Worm (Caenorhabditis elegans) whole organism, L2 larva: Measurements from ENCODE around the gene F21D12.3.

Experiments used
- C34F6.9 ChIP-seq: fragments of 150-350 bp; optimal IDR thresholded peaks from 2 replicates; lab custom pipeline; 2014; ENCODE audit warnings: missing biosample characterization, missing genetic modification characterization
- F13H6.1 ChIP-seq: sonication (generic microtip); optimal IDR thresholded peaks from 2 replicates; lab custom pipeline; 2016; ENCODE audit warnings: missing genetic modification characterization, missing compliant biosample characterization
- R02D3.7 ChIP-seq: fragments of 150-350 bp; optimal IDR thresholded peaks from 2 replicates; lab custom pipeline; 2014; ENCODE audit warnings: missing biosample characterization, missing genetic modification characterization
- Y55F3AM.14 ChIP-seq: fragments of 200-800 bp; sonication (Bioruptor generic); optimal IDR thresholded peaks from 2 replicates; lab custom pipeline; 2018; ENCODE audit warnings: mild to moderate bottlenecking, missing genetic modification characterization, missing compliant biosample characterization
- ZK546.5 ChIP-seq: sonication (generic microtip); optimal IDR thresholded peaks from 2 replicates; lab custom pipeline; 2017; ENCODE audit warnings: missing biosample characterization, missing genetic modification characterization
- aly-2 ChIP-seq: fragments of 150-350 bp; optimal IDR thresholded peaks from 2 replicates; lab custom pipeline; 2014; ENCODE audit warnings: missing biosample characterization, missing genetic modification characterization
- ama-1 ChIP-seq: fragments of 150-350 bp; optimal IDR thresholded peaks from 2 replicates; lab custom pipeline; 2018; ENCODE audit warnings: inconsistent platforms
- ceh-16 ChIP-seq: fragments of 150-350 bp; optimal IDR thresholded peaks from 2 replicates; lab custom pipeline; 2014; ENCODE audit warnings: missing biosample characterization, missing genetic modification characterization
- crh-2 ChIP-seq: sonication (generic microtip); optimal IDR thresholded peaks from 2 replicates; lab custom pipeline; 2017; ENCODE audit warnings: missing biosample characterization, missing genetic modification characterization
- egl-27 ChIP-seq: sonication (generic microtip); optimal IDR thresholded peaks from 3 replicates; lab custom pipeline; 2017; ENCODE audit warnings: missing biosample characterization, missing genetic modification reagents, missing genetic modification characterization
- elt-1 ChIP-seq: fragments of 150-350 bp; optimal IDR thresholded peaks from 2 replicates; lab custom pipeline; 2014; ENCODE audit warnings: missing biosample characterization, missing genetic modification characterization
- elt-3 ChIP-seq: sonication (generic microtip); optimal IDR thresholded peaks from 2 replicates; lab custom pipeline; 2017; ENCODE audit warnings: missing biosample characterization, missing genetic modification characterization
- lin-11 ChIP-seq: fragments of 150-350 bp; sonication (generic microtip); optimal IDR thresholded peaks from 2 replicates; lab custom pipeline; 2014; ENCODE audit warnings: missing biosample characterization, missing genetic modification characterization, inconsistent platforms, mixed read lengths
- lin-13 ChIP-seq: fragments of 150-350 bp; optimal IDR thresholded peaks from 2 replicates; lab custom pipeline; 2014; ENCODE audit warnings: missing biosample characterization, missing genetic modification reagents, missing genetic modification characterization
- lin-39 ChIP-seq: fragments of 150-350 bp; optimal IDR thresholded peaks from 2 replicates; lab custom pipeline; 2014; ENCODE audit warnings: missing biosample characterization, missing genetic modification reagents, missing genetic modification characterization
- lsy-2 ChIP-seq, 2 experiments: fragments of 150-350 bp in 1 of 2; sonication (generic microtip) in 1 of 2; optimal IDR thresholded peaks; 2 replicates each; lab custom pipeline; 2014 to 2017; ENCODE audit warnings: missing biosample characterization in 2 of 2, missing genetic modification characterization in 2 of 2
- mab-5 ChIP-seq: fragments of 150-350 bp; optimal IDR thresholded peaks from 2 replicates; lab custom pipeline; 2014; ENCODE audit warnings: missing biosample characterization, missing genetic modification characterization
- mbf-1 ChIP-seq: sonication (generic microtip); optimal IDR thresholded peaks from 2 replicates; lab custom pipeline; 2017; ENCODE audit warnings: missing biosample characterization, missing genetic modification characterization
- mdl-1 ChIP-seq, 2 experiments: fragments of 150-350 bp in 1 of 2; sonication (generic microtip) in 1 of 2; optimal IDR thresholded peaks; 2 replicates each; lab custom pipeline; 2017; ENCODE audit warnings: missing biosample characterization in 2 of 2, missing genetic modification characterization in 2 of 2
- nhr-10 ChIP-seq: sonication (generic microtip); optimal IDR thresholded peaks from 2 replicates; lab custom pipeline; 2017; ENCODE audit warnings: missing biosample characterization, missing genetic modification characterization
- nhr-12 ChIP-seq: fragments of 150-350 bp; optimal IDR thresholded peaks from 2 replicates; lab custom pipeline; 2014; ENCODE audit warnings: missing biosample characterization, missing genetic modification characterization
- nhr-129 ChIP-seq: fragments of 150-350 bp; optimal IDR thresholded peaks from 2 replicates; lab custom pipeline; 2014; ENCODE audit warnings: missing biosample characterization, missing genetic modification characterization
- nhr-21 ChIP-seq: fragments of 150-350 bp; optimal IDR thresholded peaks from 2 replicates; lab custom pipeline; 2014; ENCODE audit warnings: missing biosample characterization, missing genetic modification characterization
- nhr-23 ChIP-seq: fragments of 150-350 bp; optimal IDR thresholded peaks from 2 replicates; lab custom pipeline; 2014; ENCODE audit warnings: missing biosample characterization, missing genetic modification reagents, missing genetic modification characterization
- nhr-237 ChIP-seq: fragments of 150-350 bp; optimal IDR thresholded peaks from 2 replicates; lab custom pipeline; 2014; ENCODE audit warnings: missing biosample characterization, missing genetic modification characterization
- nhr-77 ChIP-seq: fragments of 150-350 bp; optimal IDR thresholded peaks from 2 replicates; lab custom pipeline; 2014; ENCODE audit warnings: missing biosample characterization, missing genetic modification characterization
- peb-1 ChIP-seq: fragments of 150-350 bp; optimal IDR thresholded peaks from 2 replicates; lab custom pipeline; 2014; ENCODE audit warnings: missing biosample characterization, missing genetic modification characterization
- sem-4 ChIP-seq: fragments of 150-350 bp; optimal IDR thresholded peaks from 2 replicates; lab custom pipeline; 2014; ENCODE audit warnings: missing biosample characterization, missing genetic modification reagents, missing genetic modification characterization
- skn-1 ChIP-seq: sonication (generic microtip); optimal IDR thresholded peaks from 2 replicates; lab custom pipeline; 2017; ENCODE audit warnings: missing biosample characterization, missing genetic modification characterization
- sma-9 ChIP-seq, 2 experiments: fragments of 150-350 bp in 1 of 2; sonication (generic microtip) in 1 of 2; optimal IDR thresholded peaks; 2 replicates each; lab custom pipeline; 2014 to 2016; ENCODE audit warnings: missing genetic modification characterization in 2 of 2, mild to moderate bottlenecking in 1 of 2, missing biosample characterization in 1 of 2, missing compliant biosample characterization in 1 of 2, missing genetic modification reagents in 1 of 2, moderate library complexity in 1 of 2
- snpc-4 ChIP-seq: fragments of 150-350 bp; optimal IDR thresholded peaks from 2 replicates; lab custom pipeline; 2014; ENCODE audit warnings: missing biosample characterization, missing genetic modification characterization
- unc-39 ChIP-seq: fragments of 150-350 bp; optimal IDR thresholded peaks from 2 replicates; lab custom pipeline; 2014; ENCODE audit warnings: missing biosample characterization, missing genetic modification characterization
- unc-55 ChIP-seq: fragments of 150-350 bp; sonication (generic microtip); optimal IDR thresholded peaks from 3 replicates; lab custom pipeline; 2014; ENCODE audit warnings: missing biosample characterization, missing genetic modification reagents, missing genetic modification characterization
- unc-62 ChIP-seq: fragments of 150-350 bp; optimal IDR thresholded peaks from 2 replicates; lab custom pipeline; 2014; ENCODE audit warnings: missing biosample characterization, missing genetic modification reagents, missing genetic modification characterization
- zag-1 ChIP-seq: fragments of 150-350 bp; optimal IDR thresholded peaks from 2 replicates; lab custom pipeline; 2014; ENCODE audit warnings: missing biosample characterization, missing genetic modification characterization
- ztf-11 ChIP-seq: sonication (generic microtip); optimal IDR thresholded peaks from 2 replicates; lab custom pipeline; 2017; ENCODE audit warnings: missing biosample characterization, missing genetic modification characterization
- ztf-4 ChIP-seq: fragments of 150-350 bp; optimal IDR thresholded peaks from 2 replicates; lab custom pipeline; 2014; ENCODE audit warnings: missing biosample characterization, missing genetic modification characterization

Gene F21D12.3

DNA sequence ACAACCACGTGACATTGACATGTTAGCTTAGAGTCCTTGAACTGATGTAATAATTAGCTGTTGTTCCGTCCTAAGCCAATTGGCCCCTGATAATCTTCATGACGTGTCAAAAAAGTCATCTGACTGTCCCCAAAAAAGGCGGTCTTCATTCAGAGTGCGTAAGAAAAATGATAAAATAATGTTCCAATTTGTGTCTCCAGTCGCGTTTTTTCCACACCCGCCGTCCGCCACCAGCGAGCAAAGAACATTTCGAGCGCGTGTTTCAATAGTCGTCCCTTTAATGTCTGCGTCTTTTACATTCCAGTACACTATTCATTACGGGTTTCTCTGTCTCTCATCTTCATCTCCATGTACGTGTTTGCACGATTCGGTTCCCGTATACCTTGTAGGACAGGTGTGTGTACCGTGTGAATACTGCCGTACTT, 13.7 kb upstream of the F21D12.3 start (continued):
- TF ChIP-seq unc-39 (no peak), sma-9 (GFP tag; optimal IDR thresholded peaks at IDR 0.05; lab: Kevin White, UChicago) (peak; percentile 97), sma-9 (tag; optimal IDR thresholded peaks at IDR 0.05; lab: Kevin White, UChicago) (no peak), elt-3 (tag; lab: Kevin White, UChicago) (no peak), unc-62 (peak; percentile 7), ama-1 (no peak), mdl-1 (tag; optimal IDR thresholded peaks at IDR 0.05; lab: Kevin White, UChicago) (peak; percentile 73 to 87), lsy-2 (tag; optimal IDR thresholded peaks at IDR 0.05; lab: Kevin White, UChicago) (peak in 1 of 2 experiments; percentile 72), nhr-21 (tag; lab: Kevin White, UChicago) (no peak), lin-39 (no peak), nhr-129 (tag; lab: Kevin White, UChicago) (peak; percentile 79), sem-4 (tag; lab: Kevin White, UChicago) (peak; percentile 77), lin-13 (GFP tag; lab: Kevin White, UChicago) (peak; percentile 55), crh-2 (tag; lab: Kevin White, UChicago) (peak; percentile 94), nhr-23 (tag; lab: Kevin White, UChicago) (no peak), snpc-4 (tag; lab: Kevin White, UChicago) (peak; percentile 34), nhr-10 (tag; lab: Kevin White, UChicago) (no peak), ceh-16 (no peak), unc-55 (peak; percentile 73), mbf-1 (tag; lab: Kevin White, UChicago) (no peak)

DNA sequence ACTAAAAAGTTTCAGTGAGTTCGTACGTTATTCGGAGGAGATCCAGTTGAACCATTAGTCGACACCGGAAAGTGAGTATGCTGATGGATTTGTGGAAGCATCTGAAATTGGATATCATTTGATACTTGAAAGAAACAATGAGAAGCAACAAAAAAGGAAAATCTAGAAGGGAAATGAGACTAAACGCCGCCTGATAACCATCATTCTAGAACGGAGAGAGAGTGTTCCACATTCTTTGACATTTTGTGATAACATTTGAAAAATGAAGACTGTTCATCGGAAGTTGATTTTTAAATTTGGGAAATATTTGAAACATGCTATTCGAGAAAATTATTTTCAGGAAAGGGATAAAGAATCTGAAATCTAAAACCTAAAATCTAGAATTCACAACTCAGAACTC, 7.4 kb upstream of the F21D12.3 start, which contains the start of gene npax-1:
Gene npax-1, minus strand, starts transcription at position 101 of the 400 bp plus-strand sequence.
- TF ChIP-seq unc-39 (no peak), elt-1 (tag; lab: Kevin White, UChicago) (no peak), ztf-4 (tag; lab: Kevin White, UChicago) (no peak), nhr-21 (tag; lab: Kevin White, UChicago) (no peak), nhr-77 (tag; lab: Kevin White, UChicago) (no peak), snpc-4 (tag; lab: Kevin White, UChicago) (no peak), peb-1 (no peak), nhr-23 (tag; lab: Kevin White, UChicago) (no peak), skn-1 (tag; lab: Kevin White, UChicago) (no peak), aly-2 (no peak), nhr-10 (tag; lab: Kevin White, UChicago) (no peak), egl-27 (no peak), lin-39 (no peak), unc-55 (no peak), ZK546.5 (tag; lab: Kevin White, UChicago) (no peak)

DNA sequence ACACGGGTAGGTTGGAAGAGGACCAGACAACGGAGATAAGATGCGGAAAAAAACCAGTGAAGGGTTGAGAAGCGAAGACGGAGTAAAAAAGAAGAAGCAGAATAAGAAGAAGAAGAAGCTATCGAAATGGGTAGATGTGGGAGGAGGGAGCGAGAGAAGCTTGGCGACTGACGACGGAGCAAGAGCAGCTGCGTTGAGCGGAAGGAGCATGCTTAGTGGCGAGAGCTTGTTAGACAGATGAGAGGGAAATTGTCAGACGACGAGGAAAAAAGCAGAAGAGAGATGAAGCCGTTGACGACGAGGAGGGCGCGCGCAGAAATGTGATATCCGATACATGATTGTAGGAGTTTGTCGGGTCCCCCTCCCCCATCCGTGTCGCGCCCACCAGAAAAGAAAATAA, 3.2 kb upstream of the F21D12.3 start:
- TF ChIP-seq zag-1 (peak; percentile 71), unc-62 (no peak), mdl-1 (tag; optimal IDR thresholded peaks at IDR 0.05; lab: Kevin White, UChicago) (peak; percentile 48 to 53), C34F6.9 (tag; lab: Kevin White, UChicago) (peak; percentile 76), lsy-2 (tag; optimal IDR thresholded peaks at IDR 0.05; lab: Kevin White, UChicago) (peak in 1 of 2 experiments; percentile 65), nhr-21 (tag; lab: Kevin White, UChicago) (no peak), ztf-11 (tag; lab: Kevin White, UChicago) (no peak), Y55F3AM.14 (GFP tag; lab: Kevin White, UChicago) (peak; percentile 51), sem-4 (tag; lab: Kevin White, UChicago) (peak; percentile 52), nhr-129 (tag; lab: Kevin White, UChicago) (peak; percentile 79), lin-39 (no peak), peb-1 (no peak), ZK546.5 (tag; lab: Kevin White, UChicago) (no peak), lin-11 (tag; lab: Kevin White, UChicago) (peak; percentile 43), mab-5 (tag; lab: Kevin White, UChicago) (peak; percentile 48), ama-1 (no peak), R02D3.7 (tag; lab: Kevin White, UChicago) (no peak), unc-55 (peak; percentile 64), nhr-237 (tag; lab: Kevin White, UChicago) (no peak), F13H6.1 (tag; lab: Kevin White, UChicago) (peak; percentile 75), elt-1 (tag; lab: Kevin White, UChicago) (no peak), ztf-4 (tag; lab: Kevin White, UChicago) (peak; percentile 12), nhr-12 (tag; lab: Kevin White, UChicago) (no peak), crh-2 (tag; lab: Kevin White, UChicago) (peak; percentile 39), sma-9 (GFP tag; optimal IDR thresholded peaks at IDR 0.05; lab: Kevin White, UChicago) (peak; percentile 62), sma-9 (tag; optimal IDR thresholded peaks at IDR 0.05; lab: Kevin White, UChicago) (no peak)
- TF ChIP-seq, all 48 proteins: peak for 14
